Fruit fly (Drosophila melanogaster): Measurements from ENCODE around the gene Cp7Fa.

The Cp7Fa gene

DNA sequence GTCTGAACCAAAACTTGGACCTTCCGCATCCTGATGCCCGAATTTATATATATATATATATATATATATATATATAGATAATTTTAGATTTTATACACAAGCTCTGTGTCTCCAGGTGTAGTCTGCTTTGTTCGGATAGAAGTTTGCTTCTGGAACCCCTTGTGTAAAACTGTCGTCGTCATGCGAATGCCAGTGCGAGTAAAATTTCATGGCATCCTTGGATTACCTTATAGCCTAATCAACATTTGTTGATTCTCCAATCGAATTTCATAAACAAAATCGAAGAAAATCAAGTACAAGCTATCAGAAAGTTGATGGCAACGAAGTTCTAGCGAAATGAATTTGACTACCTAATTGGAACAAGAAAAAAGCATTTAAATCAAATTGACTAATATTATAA, 13.2 kb upstream of the Cp7Fa start, which contains the start of gene CG32713:
TSS of gene CG32713 (minus strand) at position 101 of the 400 bp plus-strand sequence.
- TF ChIP-seq CG8478 (optimal IDR thresholded peaks at IDR 0.05): no peak
- TF ChIP-seq CTCF (optimal IDR thresholded peaks at IDR 0.05): no peak

dm6 chrX:8459452-8460040, 11.1 kb upstream of the Cp7Fa start:
- TF ChIP-seq CG8478 (optimal IDR thresholded peaks at IDR 0.05) (no peak), CTCF (optimal IDR thresholded peaks at IDR 0.05) (no peak)

DNA sequence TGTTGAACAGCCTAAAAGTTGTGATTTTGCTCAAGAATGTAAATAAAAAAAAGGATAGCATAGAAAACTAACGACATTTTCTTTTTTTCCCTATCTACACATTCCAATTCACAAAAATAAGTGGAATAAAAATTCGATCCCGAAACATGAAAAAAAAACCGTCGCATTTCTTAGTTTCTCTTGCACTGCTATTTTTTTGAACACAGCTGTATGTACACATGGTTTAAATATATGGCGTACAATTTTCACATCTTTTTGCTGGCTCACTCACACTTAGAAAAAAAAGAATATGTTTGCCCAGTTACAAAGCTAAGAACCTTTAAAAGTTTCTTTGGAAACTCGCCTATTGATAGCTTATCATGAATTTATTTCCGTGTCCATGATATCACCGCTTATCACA, 10.5 kb upstream of the Cp7Fa start:
- TF ChIP-seq CTCF (optimal IDR thresholded peaks at IDR 0.05): no peak
- TF ChIP-seq CG8478 (optimal IDR thresholded peaks at IDR 0.05): no peak

DNA sequence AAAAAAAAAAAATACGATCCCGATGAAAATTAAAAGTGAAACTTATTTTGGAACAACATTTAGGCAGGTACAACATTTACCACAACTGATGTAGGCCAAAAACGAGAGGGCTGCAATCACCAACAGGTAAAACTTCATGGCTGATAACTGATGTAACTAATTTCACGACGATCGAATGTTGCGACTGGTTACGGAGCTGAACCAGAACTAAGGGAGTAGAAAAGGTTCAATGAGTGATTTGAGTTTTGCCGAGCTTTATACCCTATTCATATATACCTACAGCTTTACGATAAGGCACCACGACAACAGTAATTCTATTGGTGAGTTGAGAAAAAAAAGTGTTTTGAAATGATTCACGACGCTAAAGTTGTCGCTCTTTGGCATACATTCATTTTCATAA, 10.0 kb upstream of the Cp7Fa start, which contains the start of gene CG15347:
TSS of gene CG15347 (minus strand) at position 213 of the 400 bp plus-strand sequence.
- TF ChIP-seq CG8478 (optimal IDR thresholded peaks at IDR 0.05) (no peak), CTCF (optimal IDR thresholded peaks at IDR 0.05) (no peak)

DNA sequence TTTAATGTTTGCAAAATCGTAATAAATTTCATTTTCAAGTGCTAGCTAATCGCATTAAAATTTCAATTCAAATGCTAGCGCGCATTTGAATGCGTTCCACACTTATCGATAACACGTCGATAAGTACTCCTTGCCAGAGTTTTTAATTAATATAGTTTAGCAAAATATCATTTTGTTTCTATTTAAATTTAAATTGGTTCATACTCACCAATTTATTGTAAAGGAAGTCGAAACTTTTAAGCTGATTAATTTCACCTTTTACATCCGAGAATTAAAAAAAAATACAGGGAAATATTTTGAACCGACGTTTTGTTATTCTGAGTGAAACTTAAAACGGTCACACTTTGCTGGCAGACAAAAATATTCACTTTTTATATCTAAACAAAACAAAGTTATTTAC, 9.5 kb upstream of the Cp7Fa start, which contains the start of gene Es2:
TSS of gene Es2 (plus strand) at position 333 of the 400 bp plus-strand sequence.
- no peak for TF ChIP-seq CG8478 (optimal IDR thresholded peaks at IDR 0.05)
- TF ChIP-seq CTCF (optimal IDR thresholded peaks at IDR 0.05): no peak

dm6 chrX:8464378-8465036, 6.2 kb upstream of the Cp7Fa start, which contains the start of gene Sptr:
TSS of gene Sptr (minus strand) at chrX:8464438.
- TF ChIP-seq CTCF (optimal IDR thresholded peaks at IDR 0.05): no peak
- no peak for TF ChIP-seq CG8478 (optimal IDR thresholded peaks at IDR 0.05)

DNA sequence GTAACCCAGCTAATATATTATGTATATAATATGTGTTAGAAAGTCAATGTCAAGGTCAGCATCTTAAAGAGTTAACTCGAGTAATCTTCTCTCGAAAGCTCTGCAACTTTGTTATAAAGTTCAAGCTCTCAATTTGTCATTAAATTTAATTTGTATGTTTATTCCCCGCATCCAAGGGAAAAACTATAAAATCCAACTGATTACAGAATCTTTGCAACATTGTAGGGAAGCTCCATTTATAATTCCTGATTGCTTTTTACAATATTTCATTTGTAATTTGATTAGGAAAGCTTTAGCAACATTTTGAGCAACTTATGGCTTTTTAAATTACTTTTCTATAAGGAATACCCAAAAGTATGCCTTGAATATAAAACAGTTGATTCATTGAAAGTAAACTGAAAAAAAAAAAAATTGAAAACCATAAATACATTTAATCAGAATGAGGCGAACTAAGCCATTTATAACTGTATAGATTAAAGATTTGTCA, 3.9 kb upstream of the Cp7Fa start:
- TF ChIP-seq CTCF (optimal IDR thresholded peaks at IDR 0.05): no peak
- TF ChIP-seq CG8478 (optimal IDR thresholded peaks at IDR 0.05): no peak

DNA sequence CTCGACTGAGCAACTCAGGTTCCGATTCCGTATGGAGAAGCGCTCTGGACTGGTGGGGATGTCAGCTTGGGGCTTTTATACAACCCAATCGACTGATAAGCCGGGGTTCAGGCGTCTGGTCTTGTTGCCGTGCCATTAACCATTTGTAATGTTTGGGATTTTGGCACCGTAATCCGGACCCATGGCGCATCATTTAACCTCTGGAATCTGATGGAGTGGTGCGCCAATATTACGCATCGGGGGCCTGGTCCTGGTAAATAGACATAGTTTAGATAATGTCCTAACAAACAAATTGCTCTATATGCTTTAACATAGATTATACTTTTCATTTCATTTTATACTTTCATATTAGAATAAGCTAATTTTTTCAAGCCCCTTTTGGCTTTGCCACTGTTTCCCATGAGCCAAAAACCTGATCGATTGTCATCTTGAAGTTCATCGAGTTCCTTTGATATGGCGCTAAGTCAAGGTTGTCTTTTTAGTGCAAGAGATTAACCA, 1.7 kb upstream of the Cp7Fa start, which contains the start of gene CG12116:
TSS of gene CG12116 (minus strand) at position 51 of the 498 bp plus-strand sequence.
- TF ChIP-seq CG8478 (optimal IDR thresholded peaks at IDR 0.05) (no peak), CTCF (optimal IDR thresholded peaks at IDR 0.05) (no peak)

DNA sequence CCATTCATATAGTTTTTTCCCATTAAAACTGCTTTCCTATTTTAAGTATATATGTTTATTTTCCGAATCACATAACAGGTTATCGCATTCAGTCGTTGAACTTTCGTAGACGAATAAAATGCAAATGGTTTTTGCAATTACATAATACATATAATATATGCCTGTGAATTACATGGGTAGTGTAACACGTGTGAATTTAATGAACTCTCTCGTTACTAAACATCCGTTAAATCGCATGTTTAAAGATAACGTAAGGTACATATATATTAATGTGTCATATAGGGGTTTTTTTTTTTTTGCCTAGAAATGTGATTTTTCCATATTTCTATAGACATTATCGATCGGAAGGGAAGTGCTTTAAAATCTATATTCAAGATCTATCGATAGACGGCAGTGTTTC, 1.1 kb upstream of the Cp7Fa start:
- TF ChIP-seq CG8478 (optimal IDR thresholded peaks at IDR 0.05): no peak
- no peak for TF ChIP-seq CTCF (optimal IDR thresholded peaks at IDR 0.05)

- no peak for TF ChIP-seq CTCF (optimal IDR thresholded peaks at IDR 0.05)
- no peak for TF ChIP-seq CG8478 (optimal IDR thresholded peaks at IDR 0.05)
These were observed 2.7 kb downstream of the Cp7Fa start, which contains the start of gene Cp7Fb for dm6 chrX:8473339-8473887. TSS of gene Cp7Fb (plus strand) at chrX:8473837.

- no peak for TF ChIP-seq CTCF (optimal IDR thresholded peaks at IDR 0.05)
- no peak for TF ChIP-seq CG8478 (optimal IDR thresholded peaks at IDR 0.05)
These were observed 5.0 kb downstream of the Cp7Fa start for dm6 chrX:8475657-8476056.

DNA sequence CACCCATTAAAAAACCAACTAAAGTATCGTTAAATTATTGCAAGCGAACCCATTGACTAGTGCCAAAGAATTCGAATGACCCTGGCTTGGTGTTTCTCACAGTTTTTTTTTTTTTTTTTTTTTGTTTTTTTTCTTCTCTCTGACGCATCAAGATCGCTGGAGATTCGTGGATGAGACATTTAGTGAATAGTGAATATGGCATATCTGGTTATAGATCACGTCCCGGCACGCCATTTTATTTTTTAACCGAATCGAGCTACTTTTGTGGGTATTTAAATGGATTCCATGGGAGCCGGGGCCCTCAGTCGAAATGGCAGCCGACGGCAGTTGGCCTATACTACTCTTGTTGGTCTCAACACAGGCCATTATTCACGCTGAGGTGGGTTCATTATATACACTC, 6.1 kb downstream of the Cp7Fa start, which contains the start of gene Cp7Fc:
TSS of gene Cp7Fc (plus strand) at position 301 of the 400 bp plus-strand sequence.
- TF ChIP-seq CTCF (optimal IDR thresholded peaks at IDR 0.05) (no peak), CG8478 (optimal IDR thresholded peaks at IDR 0.05) (no peak)

DNA sequence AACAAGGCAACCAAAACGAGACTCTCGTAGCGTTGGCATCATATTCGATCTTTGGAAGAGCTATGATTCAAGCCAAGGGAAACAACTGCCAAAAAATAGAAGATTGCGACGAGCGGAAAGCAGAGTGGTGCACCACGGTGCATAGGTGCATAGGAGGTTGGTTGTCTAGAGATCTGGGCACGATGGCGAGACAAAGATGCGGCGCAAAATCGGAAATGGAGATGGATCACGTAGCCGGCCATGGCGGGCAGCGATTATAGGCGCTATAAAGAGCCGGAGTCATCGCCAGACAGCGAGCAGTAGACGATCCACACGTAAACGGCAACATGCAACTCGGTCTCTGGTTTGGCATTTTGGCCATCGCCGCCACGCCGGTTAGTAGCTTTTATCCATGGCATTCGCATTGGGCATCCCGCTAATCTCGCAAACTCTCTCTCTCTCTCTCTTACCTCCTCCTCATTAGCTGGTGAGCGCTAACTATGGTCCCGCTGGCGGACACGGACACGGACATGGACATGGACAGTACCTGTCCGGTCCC, 8.4 kb downstream of the Cp7Fa start, which contains the start of gene Cp36:
TSS of gene Cp36 (plus strand) at position 289 of the 538 bp plus-strand sequence.
- TF ChIP-seq CG8478 (optimal IDR thresholded peaks at IDR 0.05): no peak
- no peak for TF ChIP-seq CTCF (optimal IDR thresholded peaks at IDR 0.05)

DNA sequence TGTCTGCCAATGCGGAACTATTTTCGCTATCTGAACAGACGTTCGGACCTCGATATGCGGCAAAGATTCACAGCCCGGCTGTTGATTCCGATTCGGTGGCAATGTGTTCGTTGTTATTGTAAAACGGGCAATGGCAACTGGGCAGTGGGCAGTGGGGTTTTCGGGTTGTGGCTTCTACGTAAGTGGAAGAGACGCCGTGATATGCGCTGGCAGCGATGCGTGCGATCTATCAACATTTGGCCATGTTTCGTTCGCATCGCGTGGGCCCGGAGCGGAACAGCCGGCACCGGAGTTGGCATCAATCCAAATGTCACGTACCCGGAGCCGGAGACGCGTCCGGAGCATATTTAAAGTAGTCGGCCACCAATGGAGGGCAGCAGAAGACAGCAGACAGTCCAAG, 10.8 kb downstream of the Cp7Fa start, which contains the start of gene Cp38:
TSS of gene Cp38 (plus strand) at position 376 of the 400 bp plus-strand sequence.
- TF ChIP-seq CTCF (optimal IDR thresholded peaks at IDR 0.05) (no peak), CG8478 (optimal IDR thresholded peaks at IDR 0.05) (no peak)

DNA sequence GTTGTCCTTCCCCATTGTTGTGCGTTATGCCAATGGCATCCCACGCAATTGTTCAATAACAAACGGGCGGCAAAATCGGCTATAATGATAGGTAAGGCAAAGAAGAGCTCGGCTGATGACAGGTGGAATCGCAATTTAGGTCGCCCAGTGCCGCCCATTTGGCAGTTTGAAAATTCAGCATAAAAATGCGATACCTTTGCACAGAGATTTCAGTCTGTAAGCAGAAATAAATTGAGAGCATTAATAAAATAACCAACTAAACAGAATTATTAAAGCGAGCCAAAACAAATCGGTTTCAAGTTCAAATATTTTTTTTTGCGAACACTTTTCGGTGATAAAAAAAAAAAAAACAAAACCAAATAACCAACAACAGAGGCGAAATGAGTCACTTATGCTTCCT, 13.0 kb downstream of the Cp7Fa start, which contains the start of gene CG33223:
TSS of gene CG33223 (minus strand) at position 215 of the 400 bp plus-strand sequence.
- TF ChIP-seq CTCF (optimal IDR thresholded peaks at IDR 0.05): no peak
- no peak for TF ChIP-seq CG8478 (optimal IDR thresholded peaks at IDR 0.05)
